Worm (Caenorhabditis elegans) whole organism, L1 larva: ENCODE results near the gene srg-45.
A peak's percentile ranks its signal among the peaks of the same experiment; 100 is the strongest.

Experiments used
- ama-1 ChIP-seq: fragments of 150-350 bp; optimal IDR thresholded peaks from 2 replicates; lab custom pipeline; 2014
- irx-1 ChIP-seq: sonication (generic microtip); optimal IDR thresholded peaks from 2 replicates; lab custom pipeline; 2016; ENCODE audit warnings: missing genetic modification characterization, missing compliant biosample characterization
- lsy-2 ChIP-seq, 2 experiments: fragments of 150-350 bp; optimal IDR thresholded peaks; 2 replicates each; lab custom pipeline; 2014; ENCODE audit warnings: missing biosample characterization in 2 of 2, missing genetic modification characterization in 2 of 2
- mdl-1 ChIP-seq, 2 experiments: fragments of 150-350 bp; optimal IDR thresholded peaks; 2 replicates each; lab custom pipeline; 2014 to 2017; ENCODE audit warnings: missing biosample characterization in 2 of 2, missing genetic modification characterization in 2 of 2, inconsistent platforms in 1 of 2
- mep-1 ChIP-seq: fragments of 150-350 bp; optimal IDR thresholded peaks from 2 replicates; lab custom pipeline; 2014; ENCODE audit warnings: missing biosample characterization, missing genetic modification characterization
- nhr-12 ChIP-seq: sonication (generic microtip); optimal IDR thresholded peaks from 2 replicates; lab custom pipeline; 2017; ENCODE audit warnings: missing biosample characterization, missing genetic modification characterization
- skn-1 ChIP-seq: fragments of 150-350 bp; optimal IDR thresholded peaks from 2 replicates; lab custom pipeline; 2014; ENCODE audit warnings: missing biosample characterization, missing genetic modification characterization
- unc-86 ChIP-seq: sonication (generic microtip); optimal IDR thresholded peaks from 2 replicates; lab custom pipeline; 2016; ENCODE audit warnings: missing genetic modification characterization, missing compliant biosample characterization

DNA sequence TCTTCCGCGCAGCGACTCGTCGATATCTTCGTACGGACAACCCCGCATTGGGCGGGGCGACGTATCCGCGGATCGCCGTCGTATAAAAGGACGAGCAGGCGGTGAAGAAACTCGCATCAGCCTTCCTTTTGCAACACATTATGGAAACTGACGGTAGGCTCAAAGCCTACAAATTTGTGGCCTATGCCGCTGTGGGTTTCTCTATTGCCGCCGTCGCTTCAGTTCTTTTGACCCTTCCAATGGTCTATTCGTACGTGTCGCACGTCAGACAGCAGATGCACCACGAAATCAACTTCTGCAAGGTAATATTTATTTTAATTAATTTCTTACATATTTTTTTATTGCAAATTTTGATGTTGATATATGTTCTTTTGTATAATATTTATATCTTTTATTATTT lies 45.6 kb downstream of the srg-45 start:
- TF ChIP-seq irx-1 (tag; lab: Kevin White, UChicago) (no peak), skn-1 (tag; lab: Kevin White, UChicago) (no peak), nhr-12 (tag; lab: Kevin White, UChicago) (no peak), ama-1 (lab: Kevin White, UChicago) (peak; percentile 45), mep-1 (tag; lab: Kevin White, UChicago) (no peak), unc-86 (tag; lab: Kevin White, UChicago) (no peak), lsy-2 (tag; optimal IDR thresholded peaks at IDR 0.05; lab: Kevin White, UChicago) (no peak), mdl-1 (tag; optimal IDR thresholded peaks at IDR 0.05; lab: Kevin White, UChicago) (no peak)
